Fruit fly (Drosophila melanogaster) whole organism, adult: Measurements from ENCODE around the gene CG9016.
A peak's percentile ranks its signal among the peaks of the same experiment; 100 is the strongest.

ENCODE experiments used
- CG11617 ChIP-seq: fragments of 200-800 bp; sonication (Bioruptor generic); optimal IDR thresholded peaks from 2 replicates; lab custom pipeline; 2017; ENCODE audit warnings: mild to moderate bottlenecking, missing biosample characterization, missing genetic modification reagents, missing genetic modification characterization
- CG12768 ChIP-seq: fragments of 200-800 bp; sonication (Bioruptor generic); optimal IDR thresholded peaks from 2 replicates; lab custom pipeline; 2017; ENCODE audit warnings: missing biosample characterization, missing genetic modification characterization, mild to moderate bottlenecking, moderate library complexity, missing genetic modification reagents
- CG14711 ChIP-seq: fragments of 200-800 bp; sonication (Bioruptor generic); optimal IDR thresholded peaks from 2 replicates; lab custom pipeline; 2018; ENCODE audit warnings: missing biosample characterization, mild to moderate bottlenecking, missing genetic modification characterization, moderate library complexity
- CG1620 ChIP-seq: fragments of 200-800 bp; sonication (Bioruptor generic); optimal IDR thresholded peaks from 2 replicates; lab custom pipeline; 2016; ENCODE audit warnings: missing biosample characterization, missing genetic modification characterization
- CG33017 ChIP-seq: fragments of 200-800 bp; sonication (Bioruptor generic); optimal IDR thresholded peaks from 2 replicates; lab custom pipeline; 2018; ENCODE audit warnings: missing biosample characterization, mild to moderate bottlenecking, missing genetic modification characterization, moderate library complexity
- CG5204 ChIP-seq: fragments of 200-800 bp; sonication (Bioruptor generic); optimal IDR thresholded peaks from 2 replicates; lab custom pipeline; 2016; ENCODE audit warnings: missing biosample characterization, missing genetic modification characterization
- CG7045 ChIP-seq: fragments of 200-800 bp; sonication (Bioruptor generic); optimal IDR thresholded peaks from 2 replicates; lab custom pipeline; 2017; ENCODE audit warnings: missing biosample characterization, mild to moderate bottlenecking, missing genetic modification characterization
- CG7101 ChIP-seq: fragments of 200-800 bp; sonication (Bioruptor generic); optimal IDR thresholded peaks from 2 replicates; lab custom pipeline; 2018; ENCODE audit warnings: missing biosample characterization, mild to moderate bottlenecking, missing genetic modification characterization, moderate library complexity
- Clk ChIP-seq: fragments of 200-800 bp; sonication (Bioruptor generic); optimal IDR thresholded peaks from 2 replicates; lab custom pipeline; 2017; ENCODE audit warnings: missing biosample characterization, missing genetic modification characterization
- Crg-1 ChIP-seq: fragments of 200-800 bp; sonication (Bioruptor generic); optimal IDR thresholded peaks from 2 replicates; lab custom pipeline; 2016; ENCODE audit warnings: missing biosample characterization, missing genetic modification characterization
- Hr96 ChIP-seq: fragments of 200-800 bp; sonication (Bioruptor generic); optimal IDR thresholded peaks from 2 replicates; lab custom pipeline; 2016; ENCODE audit warnings: missing biosample characterization, missing genetic modification characterization
- Mnt ChIP-seq: fragments of 200-800 bp; sonication (Bioruptor generic); optimal IDR thresholded peaks from 2 replicates; lab custom pipeline; 2016; ENCODE audit warnings: missing biosample characterization, mild to moderate bottlenecking, missing genetic modification characterization
- bab1 ChIP-seq: fragments of 200-800 bp; sonication (Bioruptor generic); optimal IDR thresholded peaks from 3 replicates; lab custom pipeline; 2019; ENCODE audit warnings: missing biosample characterization, mild to moderate bottlenecking, missing genetic modification characterization, moderate library complexity
- cic ChIP-seq: fragments of 200-800 bp; sonication (Bioruptor generic); optimal IDR thresholded peaks from 2 replicates; lab custom pipeline; 2017; ENCODE audit warnings: missing biosample characterization, mild to moderate bottlenecking, missing genetic modification characterization, moderate library complexity
- cnc ChIP-seq, 2 experiments: fragments of >200 bp; optimal IDR thresholded peaks; 2 replicates each; lab custom pipeline; 2017
- kay ChIP-seq: fragments of 200-800 bp; sonication (Bioruptor generic); peaks from one replicate; lab custom pipeline; 2016; ENCODE audit warnings: missing biosample characterization, missing genetic modification characterization, borderline replicate concordance
- ovo ChIP-seq: fragments of 200-800 bp; sonication (Bioruptor generic); optimal IDR thresholded peaks from 2 replicates; lab custom pipeline; 2016; ENCODE audit warnings: missing biosample characterization, missing genetic modification characterization
- pad ChIP-seq: fragments of 200-800 bp; sonication (Bioruptor generic); optimal IDR thresholded peaks from 3 replicates; lab custom pipeline; 2017; ENCODE audit warnings: missing biosample characterization, missing genetic modification characterization, mild to moderate bottlenecking, moderate library complexity, missing genetic modification reagents
- tj ChIP-seq: fragments of 200-800 bp; sonication (Bioruptor generic); optimal IDR thresholded peaks from 3 replicates; lab custom pipeline; 2017; ENCODE audit warnings: missing biosample characterization, mild to moderate bottlenecking, missing genetic modification characterization, moderate library complexity
- toe ChIP-seq: fragments of 200-800 bp; sonication (Bioruptor generic); optimal IDR thresholded peaks from 2 replicates; lab custom pipeline; 2016; ENCODE audit warnings: missing biosample characterization, missing genetic modification characterization

Gene CG9016

dm6 chr2L:5944305-5945282 is 21.1 kb upstream of the CG9016 start:
- peak; percentile 58 for TF ChIP-seq Hr96 (GFP tag; lab: Kevin White, UChicago)
- TF ChIP-seq Mnt = peak; percentile 40
- peak; percentile 79 for TF ChIP-seq cic (GFP tag; lab: Kevin White, UChicago)
- TF ChIP-seq tj (GFP tag; lab: Kevin White, UChicago) = no peak
- no peak for TF ChIP-seq CG11617 (GFP tag; lab: Kevin White, UChicago)
- no peak for TF ChIP-seq ovo (GFP tag; lab: Kevin White, UChicago)
- TF ChIP-seq bab1 (GFP tag; lab: Kevin White, UChicago) = peak; percentile 12
- TF ChIP-seq Crg-1 = no peak
- no peak for TF ChIP-seq kay
- peak; percentile 3 for TF ChIP-seq CG7045 (GFP tag; lab: Kevin White, UChicago)

- TF ChIP-seq tj (GFP tag; lab: Kevin White, UChicago) (peak; percentile 86), Hr96 (GFP tag; lab: Kevin White, UChicago) (peak; percentile 83), CG11617 (GFP tag; lab: Kevin White, UChicago) (peak; percentile 64), CG33017 (tag; lab: Kevin White, UChicago) (peak; percentile 39), CG5204 (peak; percentile 89), cic (GFP tag; lab: Kevin White, UChicago) (peak; percentile 94), Mnt (peak; percentile 86), bab1 (GFP tag; lab: Kevin White, UChicago) (peak; percentile 81), kay (peak; percentile 93), cnc (optimal IDR thresholded peaks at IDR 0.05; lab: Kevin White, UChicago) (no peak), CG14711 (tag; lab: Kevin White, UChicago) (peak; percentile 67), CG1620 (peak; percentile 93), Crg-1 (peak; percentile 88), toe (GFP tag; lab: Kevin White, UChicago) (peak; percentile 90), pad (GFP tag; lab: Kevin White, UChicago) (peak; percentile 83), CG12768 (GFP tag; lab: Kevin White, UChicago) (peak; percentile 93), CG7101 (tag; lab: Kevin White, UChicago) (peak; percentile 75), ovo (GFP tag; lab: Kevin White, UChicago) (peak; percentile 73), Clk (GFP tag; lab: Kevin White, UChicago) (peak; percentile 74), CG7045 (GFP tag; lab: Kevin White, UChicago) (peak; percentile 86)
These were observed 20.0 kb upstream of the CG9016 start, which contains the start of the genes Sfp26Ad and Gpdh1 for dm6 chr2L:5943229-5944078. TSS of gene Sfp26Ad (minus strand) at chr2L:5943304. TSS of gene Gpdh1 (plus strand) at chr2L:5943643.

dm6 chr2L:5927363-5927762 is 3.9 kb upstream of the CG9016 start:
- TF ChIP-seq cic (GFP tag; lab: Kevin White, UChicago) (no peak), ovo (GFP tag; lab: Kevin White, UChicago) (no peak), CG7045 (GFP tag; lab: Kevin White, UChicago) (no peak), Hr96 (GFP tag; lab: Kevin White, UChicago) (no peak), kay (no peak)

- TF ChIP-seq cic (GFP tag; lab: Kevin White, UChicago) = no peak
- no peak for TF ChIP-seq CG12768 (GFP tag; lab: Kevin White, UChicago)
These were observed 2.2 kb upstream of the CG9016 start, which contains the start of gene dsf for dm6 chr2L:5925637-5926036. TSS of gene dsf (plus strand) at chr2L:5925937.

dm6 chr2L:5925164-5925563 is 1.7 kb upstream of the CG9016 start:
- TF ChIP-seq CG33017 (tag; lab: Kevin White, UChicago) = no peak
- no peak for TF ChIP-seq Clk (GFP tag; lab: Kevin White, UChicago)
- TF ChIP-seq CG7101 (tag; lab: Kevin White, UChicago) = no peak
- TF ChIP-seq Hr96 (GFP tag; lab: Kevin White, UChicago) = no peak
- no peak for TF ChIP-seq tj (GFP tag; lab: Kevin White, UChicago)
- TF ChIP-seq Crg-1 = no peak
- no peak for TF ChIP-seq ovo (GFP tag; lab: Kevin White, UChicago)
- no peak for TF ChIP-seq bab1 (GFP tag; lab: Kevin White, UChicago)
- no peak for TF ChIP-seq toe (GFP tag; lab: Kevin White, UChicago)
- TF ChIP-seq CG14711 (tag; lab: Kevin White, UChicago) = no peak
- TF ChIP-seq CG5204 = no peak
- TF ChIP-seq CG7045 (GFP tag; lab: Kevin White, UChicago) = no peak
- TF ChIP-seq cnc (optimal IDR thresholded peaks at IDR 0.05; lab: Kevin White, UChicago) = no peak
- TF ChIP-seq CG12768 (GFP tag; lab: Kevin White, UChicago) = no peak
- no peak for TF ChIP-seq kay
